Fruit fly (Drosophila melanogaster): ENCODE results near the gene CG43759.

The CG43759 gene

dm6 chrX:18917585-18917984 lies 12.6 kb upstream of the CG43759 start:
- no peak for TF ChIP-seq Pif1A (GFP tag; optimal IDR thresholded peaks at IDR 0.05)
- no peak for TF ChIP-seq D1 (tag; optimal IDR thresholded peaks at IDR 0.05)
- TF ChIP-seq CG8159 (tag; optimal IDR thresholded peaks at IDR 0.05) = no peak
- no peak for TF ChIP-seq CG12605 (GFP tag; IDR thresholded peaks at IDR 0.05)
- no peak for TF ChIP-seq CG10348 (GFP tag; IDR thresholded peaks at IDR 0.05)
- TF ChIP-seq EcR (GFP tag; optimal IDR thresholded peaks at IDR 0.05) = no peak
- no peak for TF ChIP-seq CG4496 (GFP tag; IDR thresholded peaks at IDR 0.05)
- TF ChIP-seq CG8301 (tag; optimal IDR thresholded peaks at IDR 0.05) = no peak
- no peak for TF ChIP-seq Pif1B (GFP tag; optimal IDR thresholded peaks at IDR 0.05)
- TF ChIP-seq rn (GFP tag; IDR thresholded peaks at IDR 0.05) = no peak
- no peak for TF ChIP-seq CG34367 (tag; optimal IDR thresholded peaks at IDR 0.05)
- TF ChIP-seq Snoo (tag; optimal IDR thresholded peaks at IDR 0.05) = no peak
- no peak for TF ChIP-seq CG14655 (GFP tag; optimal IDR thresholded peaks at IDR 0.05)
- TF ChIP-seq CG9948 (tag; optimal IDR thresholded peaks at IDR 0.05) = no peak
- no peak for TF ChIP-seq CG13204 (GFP tag; optimal IDR thresholded peaks at IDR 0.05)
- TF ChIP-seq CG15710 (tag; optimal IDR thresholded peaks at IDR 0.05) = no peak
- TF ChIP-seq CG17806 (tag; optimal IDR thresholded peaks at IDR 0.05) = no peak
- no peak for TF ChIP-seq CG32121 (GFP tag; IDR thresholded peaks at IDR 0.05)
- TF ChIP-seq gl (tag; optimal IDR thresholded peaks at IDR 0.05) = no peak
- no peak for TF ChIP-seq Ets98B (GFP tag; IDR thresholded peaks at IDR 0.05)

dm6 chrX:18919422-18920029 lies 10.6 kb upstream of the CG43759 start:
- no peak for TF ChIP-seq CG4496 (GFP tag; IDR thresholded peaks at IDR 0.05)
- no peak for TF ChIP-seq CG34367 (tag; optimal IDR thresholded peaks at IDR 0.05)
- TF ChIP-seq CG9948 (tag; optimal IDR thresholded peaks at IDR 0.05) = peak; percentile 24
- TF ChIP-seq CG8301 (tag; optimal IDR thresholded peaks at IDR 0.05) = peak; percentile 0
- TF ChIP-seq D1 (tag; optimal IDR thresholded peaks at IDR 0.05) = no peak
- peak; percentile 40 for TF ChIP-seq CG8159 (tag; optimal IDR thresholded peaks at IDR 0.05)
- TF ChIP-seq CG17806 (tag; optimal IDR thresholded peaks at IDR 0.05) = peak; percentile 12
- peak; percentile 49 for TF ChIP-seq CG14655 (GFP tag; optimal IDR thresholded peaks at IDR 0.05)
- peak; percentile 29 for TF ChIP-seq Pif1A (GFP tag; optimal IDR thresholded peaks at IDR 0.05)
- TF ChIP-seq Pif1B (GFP tag; optimal IDR thresholded peaks at IDR 0.05) = peak; percentile 1

- no peak for TF ChIP-seq Snoo (tag; optimal IDR thresholded peaks at IDR 0.05)
- peak; percentile 62; the same call in 2 of the 3 replicates for TF ChIP-seq CG4496 (GFP tag; IDR thresholded peaks at IDR 0.05)
- peak; percentile 74 for TF ChIP-seq CG32121 (GFP tag; IDR thresholded peaks at IDR 0.05)
- peak; percentile 53; the same call in 1 of the 2 replicates for TF ChIP-seq CG12605 (GFP tag; IDR thresholded peaks at IDR 0.05)
- TF ChIP-seq CG15710 (tag; optimal IDR thresholded peaks at IDR 0.05) = peak; percentile 45
- TF ChIP-seq D1 (tag; optimal IDR thresholded peaks at IDR 0.05) = no peak
- peak; percentile 32 for TF ChIP-seq CG34367 (tag; optimal IDR thresholded peaks at IDR 0.05)
- TF ChIP-seq fd96Ca (GFP tag; IDR thresholded peaks at IDR 0.05) = peak; percentile 69; the same call in 2 of the 3 replicates
- peak; percentile 34 for TF ChIP-seq CG8301 (tag; optimal IDR thresholded peaks at IDR 0.05)
- peak; percentile 40 for TF ChIP-seq CG17806 (tag; optimal IDR thresholded peaks at IDR 0.05)
- peak; percentile 51 for TF ChIP-seq CG8159 (tag; optimal IDR thresholded peaks at IDR 0.05)
- TF ChIP-seq EcR (GFP tag; optimal IDR thresholded peaks at IDR 0.05) = no peak
- TF ChIP-seq Pif1A (GFP tag; optimal IDR thresholded peaks at IDR 0.05) = peak; percentile 35
- TF ChIP-seq Ets98B (GFP tag; IDR thresholded peaks at IDR 0.05) = peak; percentile 51
- TF ChIP-seq rn (GFP tag; IDR thresholded peaks at IDR 0.05) = 0 out of 2 replicates have a peak, but pooled peaks have one; percentile 19
- peak; percentile 1 for TF ChIP-seq Pif1B (GFP tag; optimal IDR thresholded peaks at IDR 0.05)
- TF ChIP-seq CG14655 (GFP tag; optimal IDR thresholded peaks at IDR 0.05) = peak; percentile 52
- TF ChIP-seq CG10348 (GFP tag; IDR thresholded peaks at IDR 0.05) = no peak
- no peak for TF ChIP-seq gl (tag; optimal IDR thresholded peaks at IDR 0.05)
- peak; percentile 48 for TF ChIP-seq CG9948 (tag; optimal IDR thresholded peaks at IDR 0.05)
- no peak for TF ChIP-seq CG13204 (GFP tag; optimal IDR thresholded peaks at IDR 0.05)
These were observed 9.3 kb upstream of the CG43759 start for dm6 chrX:18920642-18921355.

dm6 chrX:18923531-18923930 lies 6.6 kb upstream of the CG43759 start:
- TF ChIP-seq CG8301 (tag; optimal IDR thresholded peaks at IDR 0.05) = peak; percentile 70
- TF ChIP-seq D1 (tag; optimal IDR thresholded peaks at IDR 0.05) = no peak
- TF ChIP-seq CG14655 (GFP tag; optimal IDR thresholded peaks at IDR 0.05) = peak; percentile 77
- TF ChIP-seq CG15710 (tag; optimal IDR thresholded peaks at IDR 0.05) = peak; percentile 77
- TF ChIP-seq CG13204 (GFP tag; optimal IDR thresholded peaks at IDR 0.05) = peak; percentile 47
- TF ChIP-seq CG17806 (tag; optimal IDR thresholded peaks at IDR 0.05) = peak; percentile 77
- TF ChIP-seq rn (GFP tag; IDR thresholded peaks at IDR 0.05) = peak; percentile 49; the same call in 1 of the 2 replicates
- peak; percentile 49 for TF ChIP-seq gl (tag; optimal IDR thresholded peaks at IDR 0.05)
- TF ChIP-seq CG32121 (GFP tag; IDR thresholded peaks at IDR 0.05) = peak; percentile 34; the same call in 1 of the 2 replicates
- TF ChIP-seq CG8159 (tag; optimal IDR thresholded peaks at IDR 0.05) = peak; percentile 79
- TF ChIP-seq CG12605 (GFP tag; IDR thresholded peaks at IDR 0.05) = peak; percentile 52
- TF ChIP-seq Snoo (tag; optimal IDR thresholded peaks at IDR 0.05) = peak; percentile 31
- TF ChIP-seq fd96Ca (GFP tag; IDR thresholded peaks at IDR 0.05) = peak; percentile 84
- peak; percentile 52 for TF ChIP-seq Ets98B (GFP tag; IDR thresholded peaks at IDR 0.05)
- TF ChIP-seq CG10348 (GFP tag; IDR thresholded peaks at IDR 0.05) = no peak
- peak; percentile 80 for TF ChIP-seq CG34367 (tag; optimal IDR thresholded peaks at IDR 0.05)
- no peak for TF ChIP-seq EcR (GFP tag; optimal IDR thresholded peaks at IDR 0.05)
- peak; percentile 58 for TF ChIP-seq Pif1B (GFP tag; optimal IDR thresholded peaks at IDR 0.05)
- TF ChIP-seq CG4496 (GFP tag; IDR thresholded peaks at IDR 0.05) = peak; percentile 88
- peak; percentile 78 for TF ChIP-seq CG9948 (tag; optimal IDR thresholded peaks at IDR 0.05)
- peak; percentile 74 for TF ChIP-seq Pif1A (GFP tag; optimal IDR thresholded peaks at IDR 0.05)

- TF ChIP-seq CG13204 (GFP tag; optimal IDR thresholded peaks at IDR 0.05) = no peak
- peak; percentile 64 for TF ChIP-seq CG34367 (tag; optimal IDR thresholded peaks at IDR 0.05)
- TF ChIP-seq CG15710 (tag; optimal IDR thresholded peaks at IDR 0.05) = peak; percentile 76
- no peak for TF ChIP-seq EcR (GFP tag; optimal IDR thresholded peaks at IDR 0.05)
- peak; percentile 52 for TF ChIP-seq Snoo (tag; optimal IDR thresholded peaks at IDR 0.05)
- TF ChIP-seq CG12605 (GFP tag; IDR thresholded peaks at IDR 0.05) = no peak
- TF ChIP-seq Pif1B (GFP tag; optimal IDR thresholded peaks at IDR 0.05) = peak; percentile 42
- peak; percentile 63 for TF ChIP-seq CG17806 (tag; optimal IDR thresholded peaks at IDR 0.05)
- TF ChIP-seq CG14655 (GFP tag; optimal IDR thresholded peaks at IDR 0.05) = peak; percentile 84
- TF ChIP-seq CG4496 (GFP tag; IDR thresholded peaks at IDR 0.05) = peak; percentile 32; the same call in 1 of the 3 replicates
- no peak for TF ChIP-seq rn (GFP tag; IDR thresholded peaks at IDR 0.05)
- peak; percentile 63 for TF ChIP-seq D1 (tag; optimal IDR thresholded peaks at IDR 0.05)
- TF ChIP-seq CG10348 (GFP tag; IDR thresholded peaks at IDR 0.05) = no peak
- TF ChIP-seq CG32121 (GFP tag; IDR thresholded peaks at IDR 0.05) = peak; percentile 10; the same call in 1 of the 2 replicates
- TF ChIP-seq Ets98B (GFP tag; IDR thresholded peaks at IDR 0.05) = no peak
- no peak for TF ChIP-seq fd96Ca (GFP tag; IDR thresholded peaks at IDR 0.05)
- peak; percentile 56 for TF ChIP-seq Pif1A (GFP tag; optimal IDR thresholded peaks at IDR 0.05)
- TF ChIP-seq gl (tag; optimal IDR thresholded peaks at IDR 0.05) = no peak
- TF ChIP-seq CG8301 (tag; optimal IDR thresholded peaks at IDR 0.05) = peak; percentile 74
- peak; percentile 80 for TF ChIP-seq CG8159 (tag; optimal IDR thresholded peaks at IDR 0.05)
- TF ChIP-seq CG9948 (tag; optimal IDR thresholded peaks at IDR 0.05) = peak; percentile 79
These were observed 5.4 kb upstream of the CG43759 start for dm6 chrX:18924713-18925112.
